ENCODE assay signal across 5 fruit fly cellular contexts in the genomic region with DNA sequence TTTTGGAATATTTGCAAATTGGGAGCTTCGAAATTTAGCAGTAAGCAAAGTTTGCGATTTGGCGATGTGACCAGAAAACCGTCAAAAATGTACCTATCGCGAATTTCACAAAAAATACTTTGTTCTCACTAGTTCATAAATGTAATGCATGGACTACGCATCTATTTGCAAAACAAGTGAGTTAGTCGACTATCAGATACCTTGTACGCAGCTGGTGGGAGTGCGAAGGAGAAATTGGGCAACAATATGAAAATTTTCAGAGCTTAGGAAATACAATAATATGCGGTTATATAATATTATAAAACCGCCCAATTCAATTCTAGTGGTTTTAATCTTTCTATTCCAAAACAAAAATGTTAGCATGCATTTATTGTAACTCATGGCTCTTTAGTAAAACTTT.
A peak's percentile ranks its signal among the peaks of the same experiment; 100 is the strongest.
TF ChIP-seq lines count a peak whose summit lies in the region.

A gene (minus strand): TSS at position 73 of the 400 bp plus-strand sequence.

- no peak for TF ChIP-seq CTCF in whole organism, embryonic (GFP tag; optimal IDR thresholded peaks at IDR 0.05; lab: Kevin White, UChicago)

TF ChIP-seq in whole organism, adult, 20 proteins besides CTCF, POLR2A, EP300 and RAD21:
- TF ChIP-seq CG1620 (GFP tag; optimal IDR thresholded peaks at IDR 0.05; lab: Kevin White, UChicago) (no peak), Hr96 (GFP tag; optimal IDR thresholded peaks at IDR 0.05; lab: Kevin White, UChicago) (no peak), cic (GFP tag; optimal IDR thresholded peaks at IDR 0.05; lab: Kevin White, UChicago) (no peak), CG7101 (tag; optimal IDR thresholded peaks at IDR 0.05; lab: Kevin White, UChicago) (peak; percentile 32), pad (GFP tag; optimal IDR thresholded peaks at IDR 0.05; lab: Kevin White, UChicago) (no peak), Mnt (GFP tag; optimal IDR thresholded peaks at IDR 0.05; lab: Kevin White, UChicago) (peak; percentile 67), CG14711 (tag; optimal IDR thresholded peaks at IDR 0.05; lab: Kevin White, UChicago) (no peak), CG33017 (tag; optimal IDR thresholded peaks at IDR 0.05; lab: Kevin White, UChicago) (no peak), tj (GFP tag; optimal IDR thresholded peaks at IDR 0.05; lab: Kevin White, UChicago) (peak; percentile 31), ovo (GFP tag; optimal IDR thresholded peaks at IDR 0.05; lab: Kevin White, UChicago) (no peak), CG11617 (GFP tag; optimal IDR thresholded peaks at IDR 0.05; lab: Kevin White, UChicago) (peak; percentile 9), CG5204 (GFP tag; optimal IDR thresholded peaks at IDR 0.05; lab: Kevin White, UChicago) (no peak), CG12768 (GFP tag; optimal IDR thresholded peaks at IDR 0.05; lab: Kevin White, UChicago) (peak; percentile 7), Clk (GFP tag; optimal IDR thresholded peaks at IDR 0.05; lab: Kevin White, UChicago) (no peak)

TF ChIP-seq in whole organism, embryonic, 481 proteins besides CTCF, POLR2A, EP300 and RAD21 (continues in another document):
- TF ChIP-seq tna (GFP tag; IDR thresholded peaks at IDR 0.05; lab: Robert Waterston, UW; ENCODE audit: partially characterized antibody): peak; percentile 95
- peak; percentile 90 for TF ChIP-seq chinmo (GFP tag; IDR thresholded peaks at IDR 0.05; lab: Robert Waterston, UW; ENCODE audit: partially characterized antibody)
- TF ChIP-seq gcm (GFP tag; optimal IDR thresholded peaks at IDR 0.05; lab: Kevin White, UChicago): no peak
- TF ChIP-seq chif (GFP tag; optimal IDR thresholded peaks at IDR 0.05; lab: Kevin White, UChicago): peak in 1 of 2 experiments; percentile 25
- TF ChIP-seq ind (GFP tag; optimal IDR thresholded peaks at IDR 0.05; lab: Kevin White, UChicago): peak; percentile 41
- peak; percentile 40 for TF ChIP-seq Lhr (GFP tag; optimal IDR thresholded peaks at IDR 0.05; lab: Kevin White, UChicago)
- TF ChIP-seq CG13287 (GFP tag; IDR thresholded peaks at IDR 0.05; lab: Robert Waterston, UW; ENCODE audit: partially characterized antibody): peak; percentile 79
- TF ChIP-seq CG8944 (GFP tag; optimal IDR thresholded peaks at IDR 0.05; lab: Kevin White, UChicago): peak; percentile 6
- TF ChIP-seq inv (GFP tag; IDR thresholded peaks at IDR 0.05; lab: Robert Waterston, UW; ENCODE audit: partially characterized antibody): peak; percentile 77
- peak; percentile 11; the same call in 1 of the 2 replicates for TF ChIP-seq H2.0 (GFP tag; IDR thresholded peaks at IDR 0.05; lab: Robert Waterston, UW)
- peak; percentile 41 for TF ChIP-seq HLH3B (GFP tag; IDR thresholded peaks at IDR 0.05; lab: Robert Waterston, UW)
- peak; percentile 13 for TF ChIP-seq Sry-δ (GFP tag; optimal IDR thresholded peaks at IDR 0.05; lab: Kevin White, UChicago)
- peak; percentile 49; the same call in 1 of the 2 replicates for TF ChIP-seq CG14441 (GFP tag; IDR thresholded peaks at IDR 0.05; lab: Robert Waterston, UW)
- TF ChIP-seq sug (tag; optimal IDR thresholded peaks at IDR 0.05; lab: Kevin White, UChicago): peak; percentile 27
- TF ChIP-seq PHDP (tag; optimal IDR thresholded peaks at IDR 0.05; lab: Kevin White, UChicago): no peak
- peak; percentile 14 for TF ChIP-seq Dad (GFP tag; optimal IDR thresholded peaks at IDR 0.05; lab: Kevin White, UChicago)
- TF ChIP-seq en (GFP tag; optimal IDR thresholded peaks at IDR 0.05; lab: Kevin White, UChicago): no peak

TF ChIP-seq in whole organism, prepupa, 60 proteins besides CTCF, POLR2A, EP300 and RAD21 (continues in another document):
- TF ChIP-seq CG31627 (GFP tag; optimal IDR thresholded peaks at IDR 0.05; lab: Kevin White, UChicago): peak; percentile 68
- TF ChIP-seq Met (GFP tag; optimal IDR thresholded peaks at IDR 0.05; lab: Kevin White, UChicago): no peak
- TF ChIP-seq Blimp-1 (GFP tag; optimal IDR thresholded peaks at IDR 0.05; lab: Kevin White, UChicago): no peak
- TF ChIP-seq CG10631 (GFP tag; optimal IDR thresholded peaks at IDR 0.05; lab: Kevin White, UChicago): no peak
- no peak for TF ChIP-seq CG9139 (GFP tag; optimal IDR thresholded peaks at IDR 0.05; lab: Kevin White, UChicago)
- no peak for TF ChIP-seq CG8119 (GFP tag; IDR thresholded peaks at IDR 0.05; lab: Robert Waterston, UW)
- peak; percentile 5 for TF ChIP-seq Sox15 (GFP tag; optimal IDR thresholded peaks at IDR 0.05; lab: Kevin White, UChicago)
- TF ChIP-seq CG16779 (tag; optimal IDR thresholded peaks at IDR 0.05; lab: Kevin White, UChicago): no peak
- no peak for TF ChIP-seq spab (GFP tag; optimal IDR thresholded peaks at IDR 0.05; lab: Kevin White, UChicago)
- peak; percentile 43 for TF ChIP-seq Sox14 (GFP tag; optimal IDR thresholded peaks at IDR 0.05; lab: Kevin White, UChicago)
- TF ChIP-seq CG11294 (GFP tag; IDR thresholded peaks at IDR 0.05; lab: Robert Waterston, UW): no peak
- TF ChIP-seq CG1621 (tag; optimal IDR thresholded peaks at IDR 0.05; lab: Kevin White, UChicago): no peak
- TF ChIP-seq CG34406 (GFP tag; optimal IDR thresholded peaks at IDR 0.05; lab: Kevin White, UChicago): no peak
- TF ChIP-seq CG11902 (GFP tag; optimal IDR thresholded peaks at IDR 0.05; lab: Kevin White, UChicago): no peak
- TF ChIP-seq CG6792 (GFP tag; optimal IDR thresholded peaks at IDR 0.05; lab: Kevin White, UChicago): peak; percentile 14
- no peak for TF ChIP-seq acj6 (GFP tag; optimal IDR thresholded peaks at IDR 0.05; lab: Kevin White, UChicago)
- no peak for TF ChIP-seq CG15336 (GFP tag; IDR thresholded peaks at IDR 0.05; lab: Robert Waterston, UW)
- TF ChIP-seq esn (GFP tag; optimal IDR thresholded peaks at IDR 0.05; lab: Kevin White, UChicago): peak; percentile 53
- TF ChIP-seq pdm3 (GFP tag; optimal IDR thresholded peaks at IDR 0.05; lab: Kevin White, UChicago): no peak
- TF ChIP-seq Hr39 (GFP tag; optimal IDR thresholded peaks at IDR 0.05; lab: Kevin White, UChicago): peak; percentile 57

TF ChIP-seq in whole organism, pupa, 21 proteins besides CTCF, POLR2A, EP300 and RAD21:
- no peak; the same call in 1 of the 2 replicates for TF ChIP-seq CG12605 (GFP tag; IDR thresholded peaks at IDR 0.05; lab: Robert Waterston, UW)
- peak; percentile 5 for TF ChIP-seq Snoo (tag; optimal IDR thresholded peaks at IDR 0.05; lab: Kevin White, UChicago)
- TF ChIP-seq rn (GFP tag; IDR thresholded peaks at IDR 0.05; lab: Robert Waterston, UW): no peak
- no peak for TF ChIP-seq CG32121 (GFP tag; IDR thresholded peaks at IDR 0.05; lab: Robert Waterston, UW)
- TF ChIP-seq CG4496 (GFP tag; IDR thresholded peaks at IDR 0.05; lab: Robert Waterston, UW): 0 out of 3 replicates have a peak, but pooled peaks have one; percentile 47
- TF ChIP-seq CG9948 (tag; optimal IDR thresholded peaks at IDR 0.05; lab: Kevin White, UChicago): peak; percentile 20
- TF ChIP-seq CG17806 (tag; optimal IDR thresholded peaks at IDR 0.05; lab: Kevin White, UChicago): peak; percentile 45
- TF ChIP-seq Pif1B (GFP tag; optimal IDR thresholded peaks at IDR 0.05; lab: Kevin White, UChicago): no peak
- no peak for TF ChIP-seq CG13204 (GFP tag; optimal IDR thresholded peaks at IDR 0.05; lab: Kevin White, UChicago)
- TF ChIP-seq CG15710 (tag; optimal IDR thresholded peaks at IDR 0.05; lab: Kevin White, UChicago): peak; percentile 9
- TF ChIP-seq CG8301 (tag; optimal IDR thresholded peaks at IDR 0.05; lab: Kevin White, UChicago): peak; percentile 43
- TF ChIP-seq Ets98B (GFP tag; IDR thresholded peaks at IDR 0.05; lab: Robert Waterston, UW): peak; percentile 44
- no peak for TF ChIP-seq EcR (GFP tag; optimal IDR thresholded peaks at IDR 0.05; lab: Kevin White, UChicago)
- no peak for TF ChIP-seq gl (tag; optimal IDR thresholded peaks at IDR 0.05; lab: Kevin White, UChicago)

TF ChIP-seq in whole organism, wandering third instar larva, 38 proteins besides CTCF, POLR2A, EP300 and RAD21:
- TF ChIP-seq N (GFP tag; optimal IDR thresholded peaks at IDR 0.05; lab: Kevin White, UChicago): peak; percentile 94
- TF ChIP-seq Mio (GFP tag; optimal IDR thresholded peaks at IDR 0.05; lab: Kevin White, UChicago): no peak
- no peak for TF ChIP-seq GATAd (GFP tag; optimal IDR thresholded peaks at IDR 0.05; lab: Kevin White, UChicago)
- no peak for TF ChIP-seq brk (GFP tag; optimal IDR thresholded peaks at IDR 0.05; lab: Kevin White, UChicago)
- TF ChIP-seq Hr78 (GFP tag; optimal IDR thresholded peaks at IDR 0.05; lab: Kevin White, UChicago): peak; percentile 51
- TF ChIP-seq h (GFP tag; optimal IDR thresholded peaks at IDR 0.05; lab: Kevin White, UChicago): peak; percentile 46
- peak in 1 of 2 experiments; percentile 43 for TF ChIP-seq foxo (GFP tag; optimal IDR thresholded peaks at IDR 0.05; lab: Kevin White, UChicago)
- TF ChIP-seq Dif (GFP tag; optimal IDR thresholded peaks at IDR 0.05; lab: Kevin White, UChicago; ENCODE audit: partially characterized antibody): no peak
- TF ChIP-seq woc (GFP tag; optimal IDR thresholded peaks at IDR 0.05; lab: Kevin White, UChicago): peak; percentile 52
- peak; percentile 32 for TF ChIP-seq sv (GFP tag; optimal IDR thresholded peaks at IDR 0.05; lab: Kevin White, UChicago)
- TF ChIP-seq fru (GFP tag; optimal IDR thresholded peaks at IDR 0.05; lab: Kevin White, UChicago): no peak
- TF ChIP-seq OdsH (GFP tag; optimal IDR thresholded peaks at IDR 0.05; lab: Kevin White, UChicago): peak; percentile 23
- TF ChIP-seq rgr (GFP tag; optimal IDR thresholded peaks at IDR 0.05; lab: Kevin White, UChicago): no peak
- TF ChIP-seq Hr83 (GFP tag; optimal IDR thresholded peaks at IDR 0.05; lab: Kevin White, UChicago; ENCODE audit: poor library complexity, severe bottlenecking): peak; percentile 20
- TF ChIP-seq ey (GFP tag; optimal IDR thresholded peaks at IDR 0.05; lab: Kevin White, UChicago): peak; percentile 37
- TF ChIP-seq psq (GFP tag; optimal IDR thresholded peaks at IDR 0.05; lab: Kevin White, UChicago): peak; percentile 5
- TF ChIP-seq HLH106 (tag; optimal IDR thresholded peaks at IDR 0.05; lab: Kevin White, UChicago): no peak
- no peak for TF ChIP-seq Sp1 (GFP tag; optimal IDR thresholded peaks at IDR 0.05; lab: Kevin White, UChicago)
